Worm (Caenorhabditis elegans) whole organism, young adult: Measurements from ENCODE around the gene unc-119.

Experiments used
- C17E4.6 ChIP-seq: fragments of 200-800 bp; sonication (Bioruptor generic); IDR thresholded peaks from 2 replicates; pipeline ENCODE4 v1.3.6; 2022; ENCODE audit warnings: missing genetic modification reagents, missing genetic modification characterization, missing compliant biosample characterization
- F33H1.4 ChIP-seq: fragments of 200-800 bp; sonication (Bioruptor generic); IDR thresholded peaks from 2 replicates; pipeline ENCODE4 v1.3.6; 2022; ENCODE audit warnings: missing genetic modification reagents, missing genetic modification characterization, missing compliant biosample characterization
- F57C9.4 ChIP-seq: sonication (generic microtip); optimal IDR thresholded peaks from 2 replicates; lab custom pipeline; 2017; ENCODE audit warnings: mild to moderate bottlenecking, missing genetic modification characterization, missing compliant biosample characterization
- Y56A3A.18 ChIP-seq: fragments of 200-800 bp; sonication (Bioruptor generic); IDR thresholded peaks from 2 replicates; pipeline ENCODE4 v1.3.6; 2022; ENCODE audit warnings: missing genetic modification reagents, missing genetic modification characterization, missing compliant biosample characterization
- Y67H2A.10 ChIP-seq: fragments of 200-800 bp; sonication (Bioruptor generic); conservative IDR thresholded peaks from 2 replicates; pipeline ENCODE4 v1.3.6; 2022; ENCODE audit warnings: missing genetic modification reagents, missing genetic modification characterization, missing compliant biosample characterization
- hmg-20 ChIP-seq: fragments of 200-800 bp; sonication (Bioruptor generic); IDR thresholded peaks from 2 replicates; pipeline ENCODE4 v1.3.6; 2022; ENCODE audit warnings: missing genetic modification reagents, missing genetic modification characterization, missing compliant biosample characterization
- rcor-1 ChIP-seq: fragments of 200-800 bp; sonication (Bioruptor generic); IDR thresholded peaks from 2 replicates; pipeline ENCODE4 v1.3.6; 2022; ENCODE audit warnings: missing genetic modification reagents, missing genetic modification characterization, missing compliant biosample characterization

- no peak for TF ChIP-seq hmg-20 (GFP tag; lab: Robert Waterston, UW)
- TF ChIP-seq rcor-1: no peak
- no peak for TF ChIP-seq C17E4.6 (GFP tag; lab: Robert Waterston, UW)
- no peak for TF ChIP-seq F57C9.4 (tag; lab: Kevin White, UChicago)
- no peak for TF ChIP-seq Y67H2A.10 (GFP tag; lab: Robert Waterston, UW)
- TF ChIP-seq Y56A3A.18 (GFP tag; lab: Robert Waterston, UW): no peak
- no peak for TF ChIP-seq F33H1.4 (GFP tag; lab: Robert Waterston, UW)
Observed at ce11 chrIII:10868653-10869392, 33.6 kb upstream of the unc-119 start, which contains the start of the genes cey-4 and vps-50.
